Worm (Caenorhabditis elegans) whole organism, L2 larva: ENCODE results near the gene egg-1.

Experiments used
- C34F6.9 ChIP-seq: fragments of 150-350 bp; optimal IDR thresholded peaks from 2 replicates; lab custom pipeline; 2014; ENCODE audit warnings: missing biosample characterization, missing genetic modification characterization
- R02D3.7 ChIP-seq: fragments of 150-350 bp; optimal IDR thresholded peaks from 2 replicates; lab custom pipeline; 2014; ENCODE audit warnings: missing biosample characterization, missing genetic modification characterization
- ZK546.5 ChIP-seq: sonication (generic microtip); optimal IDR thresholded peaks from 2 replicates; lab custom pipeline; 2017; ENCODE audit warnings: missing biosample characterization, missing genetic modification characterization
- alr-1 ChIP-seq: fragments of 150-350 bp; optimal IDR thresholded peaks from 2 replicates; lab custom pipeline; 2014; ENCODE audit warnings: missing biosample characterization, missing genetic modification characterization
- aly-2 ChIP-seq: fragments of 150-350 bp; optimal IDR thresholded peaks from 2 replicates; lab custom pipeline; 2014; ENCODE audit warnings: missing biosample characterization, missing genetic modification characterization
- ama-1 ChIP-seq: fragments of 150-350 bp; optimal IDR thresholded peaks from 2 replicates; lab custom pipeline; 2018; ENCODE audit warnings: inconsistent platforms
- blmp-1 ChIP-seq: sonication (generic microtip); optimal IDR thresholded peaks from 2 replicates; lab custom pipeline; 2017; ENCODE audit warnings: missing genetic modification characterization, mild to moderate bottlenecking, missing compliant biosample characterization, antibody characterized with exemption, moderate library complexity; ENCODE audit not compliant: insufficient read depth
- ceh-16 ChIP-seq: fragments of 150-350 bp; optimal IDR thresholded peaks from 2 replicates; lab custom pipeline; 2014; ENCODE audit warnings: missing biosample characterization, missing genetic modification characterization
- crh-2 ChIP-seq: sonication (generic microtip); optimal IDR thresholded peaks from 2 replicates; lab custom pipeline; 2017; ENCODE audit warnings: missing biosample characterization, missing genetic modification characterization
- dmd-4 ChIP-seq: sonication (generic microtip); optimal IDR thresholded peaks from 2 replicates; lab custom pipeline; 2017; ENCODE audit warnings: missing biosample characterization, missing genetic modification characterization
- elt-1 ChIP-seq: fragments of 150-350 bp; optimal IDR thresholded peaks from 2 replicates; lab custom pipeline; 2014; ENCODE audit warnings: missing biosample characterization, missing genetic modification characterization
- elt-3 ChIP-seq: sonication (generic microtip); optimal IDR thresholded peaks from 2 replicates; lab custom pipeline; 2017; ENCODE audit warnings: missing biosample characterization, missing genetic modification characterization
- fos-1 ChIP-seq: fragments of 150-350 bp; optimal IDR thresholded peaks from 2 replicates; lab custom pipeline; 2014; ENCODE audit warnings: missing biosample characterization, missing genetic modification characterization
- gmeb-1 ChIP-seq: fragments of 150-350 bp; optimal IDR thresholded peaks from 2 replicates; lab custom pipeline; 2014; ENCODE audit warnings: missing biosample characterization, missing genetic modification characterization
- lin-13 ChIP-seq: fragments of 150-350 bp; optimal IDR thresholded peaks from 2 replicates; lab custom pipeline; 2014; ENCODE audit warnings: missing biosample characterization, missing genetic modification reagents, missing genetic modification characterization
- lsy-2 ChIP-seq, 2 experiments: fragments of 150-350 bp in 1 of 2; sonication (generic microtip) in 1 of 2; optimal IDR thresholded peaks; 2 replicates each; lab custom pipeline; 2014 to 2017; ENCODE audit warnings: missing biosample characterization in 2 of 2, missing genetic modification characterization in 2 of 2
- mab-5 ChIP-seq: fragments of 150-350 bp; optimal IDR thresholded peaks from 2 replicates; lab custom pipeline; 2014; ENCODE audit warnings: missing biosample characterization, missing genetic modification characterization
- mbf-1 ChIP-seq: sonication (generic microtip); optimal IDR thresholded peaks from 2 replicates; lab custom pipeline; 2017; ENCODE audit warnings: missing biosample characterization, missing genetic modification characterization
- mdl-1 ChIP-seq, 2 experiments: fragments of 150-350 bp in 1 of 2; sonication (generic microtip) in 1 of 2; optimal IDR thresholded peaks; 2 replicates each; lab custom pipeline; 2017; ENCODE audit warnings: missing biosample characterization in 2 of 2, missing genetic modification characterization in 2 of 2
- nhr-11 ChIP-seq: fragments of 150-350 bp; optimal IDR thresholded peaks from 2 replicates; lab custom pipeline; 2014; ENCODE audit warnings: missing biosample characterization, missing genetic modification characterization
- nhr-12 ChIP-seq: fragments of 150-350 bp; optimal IDR thresholded peaks from 2 replicates; lab custom pipeline; 2014; ENCODE audit warnings: missing biosample characterization, missing genetic modification characterization
- nhr-129 ChIP-seq: fragments of 150-350 bp; optimal IDR thresholded peaks from 2 replicates; lab custom pipeline; 2014; ENCODE audit warnings: missing biosample characterization, missing genetic modification characterization
- nhr-21 ChIP-seq: fragments of 150-350 bp; optimal IDR thresholded peaks from 2 replicates; lab custom pipeline; 2014; ENCODE audit warnings: missing biosample characterization, missing genetic modification characterization
- nhr-23 ChIP-seq: fragments of 150-350 bp; optimal IDR thresholded peaks from 2 replicates; lab custom pipeline; 2014; ENCODE audit warnings: missing biosample characterization, missing genetic modification reagents, missing genetic modification characterization
- nhr-25 ChIP-seq: fragments of 150-350 bp; sonication (generic microtip); optimal IDR thresholded peaks from 3 replicates; lab custom pipeline; 2014; ENCODE audit warnings: missing biosample characterization, missing genetic modification characterization
- nhr-77 ChIP-seq: fragments of 150-350 bp; optimal IDR thresholded peaks from 2 replicates; lab custom pipeline; 2014; ENCODE audit warnings: missing biosample characterization, missing genetic modification characterization
- sma-3 ChIP-seq: sonication (generic microtip); optimal IDR thresholded peaks from 2 replicates; lab custom pipeline; 2016; ENCODE audit warnings: missing genetic modification reagents, missing genetic modification characterization, missing compliant biosample characterization
- sma-9 ChIP-seq, 2 experiments: fragments of 150-350 bp in 1 of 2; sonication (generic microtip) in 1 of 2; optimal IDR thresholded peaks; 2 replicates each; lab custom pipeline; 2014 to 2016; ENCODE audit warnings: missing genetic modification characterization in 2 of 2, mild to moderate bottlenecking in 1 of 2, missing biosample characterization in 1 of 2, missing compliant biosample characterization in 1 of 2, missing genetic modification reagents in 1 of 2, moderate library complexity in 1 of 2
- snpc-4 ChIP-seq: fragments of 150-350 bp; optimal IDR thresholded peaks from 2 replicates; lab custom pipeline; 2014; ENCODE audit warnings: missing biosample characterization, missing genetic modification characterization
- unc-55 ChIP-seq: fragments of 150-350 bp; sonication (generic microtip); optimal IDR thresholded peaks from 3 replicates; lab custom pipeline; 2014; ENCODE audit warnings: missing biosample characterization, missing genetic modification reagents, missing genetic modification characterization
- unc-62 ChIP-seq: fragments of 150-350 bp; optimal IDR thresholded peaks from 2 replicates; lab custom pipeline; 2014; ENCODE audit warnings: missing biosample characterization, missing genetic modification reagents, missing genetic modification characterization
- ztf-4 ChIP-seq: fragments of 150-350 bp; optimal IDR thresholded peaks from 2 replicates; lab custom pipeline; 2014; ENCODE audit warnings: missing biosample characterization, missing genetic modification characterization

egg-1 gene

ce11 chrIII:5710676-5711075, 17.3 kb upstream of the egg-1 start:
- TF ChIP-seq R02D3.7 (tag; lab: Kevin White, UChicago) (no peak), lin-13 (GFP tag; lab: Kevin White, UChicago) (peak; percentile 5), unc-62 (GFP tag; lab: Kevin White, UChicago) (no peak), nhr-129 (peak; percentile 26), nhr-11 (tag; lab: Kevin White, UChicago) (no peak), lsy-2 (tag; optimal IDR thresholded peaks at IDR 0.05; lab: Kevin White, UChicago) (peak in 1 of 2 experiments; percentile 81), gmeb-1 (tag; lab: Kevin White, UChicago) (peak; percentile 10), elt-3 (tag; lab: Kevin White, UChicago) (no peak), nhr-25 (no peak), fos-1 (tag; lab: Kevin White, UChicago) (peak; percentile 36), nhr-21 (tag; lab: Kevin White, UChicago) (peak; percentile 83), blmp-1 (tag; lab: Kevin White, UChicago) (peak; percentile 7), sma-3 (GFP tag; lab: Kevin White, UChicago) (peak; percentile 29), sma-9 (GFP tag; optimal IDR thresholded peaks at IDR 0.05; lab: Kevin White, UChicago) (peak; percentile 43), sma-9 (tag; optimal IDR thresholded peaks at IDR 0.05; lab: Kevin White, UChicago) (no peak)

- TF ChIP-seq unc-55: peak; percentile 24
- TF ChIP-seq nhr-23 (tag; lab: Kevin White, UChicago): no peak
- TF ChIP-seq unc-62 (GFP tag; lab: Kevin White, UChicago): no peak
- no peak for TF ChIP-seq crh-2 (tag; lab: Kevin White, UChicago)
- no peak for TF ChIP-seq aly-2
Measured at ce11 chrIII:5711242-5711641, 16.7 kb upstream of the egg-1 start, which contains the start of gene rbm-26. Gene rbm-26, plus strand, starts transcription at chrIII:5711542.

ce11 chrIII:5711881-5712643, 15.9 kb upstream of the egg-1 start:
- TF ChIP-seq snpc-4 (no peak), nhr-12 (no peak), nhr-11 (tag; lab: Kevin White, UChicago) (no peak), nhr-77 (tag; lab: Kevin White, UChicago) (no peak), crh-2 (tag; lab: Kevin White, UChicago) (no peak), ztf-4 (tag; lab: Kevin White, UChicago) (no peak), mbf-1 (tag; lab: Kevin White, UChicago) (no peak), dmd-4 (tag; lab: Kevin White, UChicago) (no peak), C34F6.9 (tag; lab: Kevin White, UChicago) (no peak), ama-1 (lab: Kevin White, UChicago) (no peak)

- TF ChIP-seq mab-5 (tag; lab: Kevin White, UChicago) (no peak), fos-1 (tag; lab: Kevin White, UChicago) (no peak), mdl-1 (tag; optimal IDR thresholded peaks at IDR 0.05; lab: Kevin White, UChicago) (no peak), ZK546.5 (tag; lab: Kevin White, UChicago) (no peak), alr-1 (no peak), ceh-16 (tag; lab: Kevin White, UChicago) (no peak), nhr-129 (no peak), elt-1 (tag; lab: Kevin White, UChicago) (no peak), sma-9 (GFP tag; optimal IDR thresholded peaks at IDR 0.05; lab: Kevin White, UChicago) (no peak), sma-9 (tag; optimal IDR thresholded peaks at IDR 0.05; lab: Kevin White, UChicago) (no peak), lin-13 (GFP tag; lab: Kevin White, UChicago) (no peak)
Measured at ce11 chrIII:5714230-5714983, 13.6 kb upstream of the egg-1 start, which contains the start of gene arf-1. Gene arf-1, plus strand, starts transcription at chrIII:5714886.
